Worm (Caenorhabditis elegans): ENCODE data around the gene sru-3.

DNA sequence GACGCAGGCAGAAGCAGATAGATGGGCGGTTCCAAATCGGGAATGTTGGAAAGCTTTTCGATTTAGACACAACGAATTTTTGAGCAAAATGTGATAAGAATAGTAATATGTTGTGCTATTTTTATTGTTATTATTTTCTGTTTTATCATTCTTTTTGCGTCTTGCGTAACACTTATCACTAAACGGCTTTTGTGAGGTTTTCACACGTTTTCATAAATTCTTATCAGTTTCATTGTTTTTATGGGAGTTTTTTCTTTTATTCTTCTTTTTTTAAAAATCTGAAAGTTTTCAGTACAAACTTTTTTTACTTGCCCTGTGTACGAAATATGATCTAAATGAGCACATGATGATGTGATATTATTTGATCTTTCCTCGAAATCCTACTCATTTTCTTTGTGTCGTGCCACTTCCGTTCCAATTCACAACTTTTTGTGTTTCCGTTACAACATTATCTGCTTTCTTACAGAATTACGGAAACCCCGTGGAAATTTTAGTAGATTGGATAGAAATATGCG lies 44.0 kb downstream of the sru-3 start, which contains the start of gene fbl-1:
- TF ChIP-seq lin-35 (GFP tag; optimal IDR thresholded peaks at IDR 0.05): peak in 1 of 2 experiments; percentile 8
- no peak for TF ChIP-seq nhr-85 (tag)
- no peak for TF ChIP-seq skn-1 (tag; optimal IDR thresholded peaks at IDR 0.05)
- no peak for TF ChIP-seq sptf-1 (tag; optimal IDR thresholded peaks at IDR 0.05)
- no peak for TF ChIP-seq lsy-2 (tag; optimal IDR thresholded peaks at IDR 0.05)
- TF ChIP-seq nhr-90 (tag; optimal IDR thresholded peaks at IDR 0.05; ENCODE audit: poor library complexity): no peak
- TF ChIP-seq nhr-28 (tag; optimal IDR thresholded peaks at IDR 0.05): no peak
- TF ChIP-seq fkh-10 (GFP tag; optimal IDR thresholded peaks at IDR 0.05): no peak
- TF ChIP-seq irx-1 (tag; optimal IDR thresholded peaks at IDR 0.05): no peak
- TF ChIP-seq zag-1 (tag; optimal IDR thresholded peaks at IDR 0.05): no peak
- no peak for TF ChIP-seq elt-3 (tag; optimal IDR thresholded peaks at IDR 0.05)
- TF ChIP-seq nhr-84 (tag; optimal IDR thresholded peaks at IDR 0.05): no peak
- no peak for TF ChIP-seq mep-1 (tag; optimal IDR thresholded peaks at IDR 0.05)
- no peak for TF ChIP-seq nhr-76 (tag; optimal IDR thresholded peaks at IDR 0.05)
